Fruit fly (Drosophila melanogaster) S2 (cell line): ENCODE data around the gene Wnt6.
A peak's percentile ranks its signal among the peaks of the same experiment; 100 is the strongest.

Experiments
- CG8478 ChIP-seq: fragments of >200 bp; optimal IDR thresholded peaks from 2 replicates; lab custom pipeline; 2018
- CTCF ChIP-seq, 2 experiments: fragments of >200 bp; optimal IDR thresholded peaks; 2 replicates each; lab custom pipeline; 2018

The Wnt6 gene

DNA sequence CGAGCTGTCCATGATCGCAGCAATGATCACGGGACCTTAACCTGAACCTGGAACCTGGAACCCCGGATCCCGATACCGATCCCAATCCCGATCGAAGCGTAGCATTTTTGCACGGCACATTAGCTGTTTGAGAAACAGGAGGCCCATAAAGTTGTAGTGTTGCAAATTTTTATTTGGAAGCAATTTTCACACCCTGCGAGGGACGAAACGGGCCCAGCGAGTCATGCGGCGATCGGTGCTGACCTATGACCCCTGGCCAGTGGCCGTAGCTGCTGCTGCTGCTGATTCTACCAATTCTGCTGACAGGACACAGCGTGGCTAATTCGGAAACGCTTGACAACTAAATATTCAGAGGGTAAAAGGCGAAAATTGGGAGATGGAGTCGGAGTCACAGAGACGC, 29.2 kb upstream of the Wnt6 start:
- no peak for TF ChIP-seq CG8478 (lab: Kevin White, UChicago)
- no peak for TF ChIP-seq CTCF (optimal IDR thresholded peaks at IDR 0.05; lab: Kevin White, UChicago)

DNA sequence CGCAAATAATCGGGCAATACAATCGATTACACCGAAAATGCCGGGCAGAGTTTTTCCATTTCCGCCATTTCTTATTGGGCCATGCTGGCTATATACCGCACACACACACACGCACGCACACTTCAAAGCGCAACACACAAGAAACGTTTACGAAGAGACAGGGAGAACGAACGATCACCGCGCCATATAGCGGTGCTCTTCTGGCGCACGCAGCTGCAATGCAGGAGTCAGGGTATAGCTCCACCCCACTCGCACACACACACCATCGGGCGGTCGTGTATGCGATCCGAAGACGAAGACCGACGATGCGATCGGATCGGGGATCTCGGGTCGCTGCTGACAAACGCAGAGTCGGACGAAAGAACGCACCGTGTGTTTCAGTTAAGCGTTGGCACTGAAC, 26.7 kb upstream of the Wnt6 start, which contains the start of gene wg:
wg (plus strand) TSS at position 378 of the 400 bp plus-strand sequence.
- peak; percentile 51 to 76 for TF ChIP-seq CTCF (optimal IDR thresholded peaks at IDR 0.05; lab: Kevin White, UChicago)
- no peak for TF ChIP-seq CG8478 (lab: Kevin White, UChicago)

DNA sequence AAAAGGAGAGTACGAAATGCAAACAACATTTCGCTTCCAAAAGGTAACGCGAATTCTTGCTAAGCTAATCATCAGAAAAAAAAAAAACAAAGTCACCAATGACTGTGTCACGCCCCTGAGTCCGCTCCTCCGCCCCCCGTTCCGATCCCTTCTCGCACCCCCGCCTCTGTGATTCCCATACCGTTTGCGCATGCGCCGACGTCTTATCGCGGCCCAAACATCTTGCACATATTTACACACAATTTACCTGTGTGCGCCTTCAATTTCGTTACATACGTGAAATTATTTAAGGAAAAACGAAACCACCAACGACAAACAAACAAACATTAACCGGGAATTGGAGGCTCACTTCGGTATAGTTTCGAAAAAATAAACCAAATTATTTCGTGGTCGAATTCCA, 22.0 kb upstream of the Wnt6 start:
- TF ChIP-seq CG8478 (lab: Kevin White, UChicago) (no peak), CTCF (optimal IDR thresholded peaks at IDR 0.05; lab: Kevin White, UChicago) (no peak)

DNA sequence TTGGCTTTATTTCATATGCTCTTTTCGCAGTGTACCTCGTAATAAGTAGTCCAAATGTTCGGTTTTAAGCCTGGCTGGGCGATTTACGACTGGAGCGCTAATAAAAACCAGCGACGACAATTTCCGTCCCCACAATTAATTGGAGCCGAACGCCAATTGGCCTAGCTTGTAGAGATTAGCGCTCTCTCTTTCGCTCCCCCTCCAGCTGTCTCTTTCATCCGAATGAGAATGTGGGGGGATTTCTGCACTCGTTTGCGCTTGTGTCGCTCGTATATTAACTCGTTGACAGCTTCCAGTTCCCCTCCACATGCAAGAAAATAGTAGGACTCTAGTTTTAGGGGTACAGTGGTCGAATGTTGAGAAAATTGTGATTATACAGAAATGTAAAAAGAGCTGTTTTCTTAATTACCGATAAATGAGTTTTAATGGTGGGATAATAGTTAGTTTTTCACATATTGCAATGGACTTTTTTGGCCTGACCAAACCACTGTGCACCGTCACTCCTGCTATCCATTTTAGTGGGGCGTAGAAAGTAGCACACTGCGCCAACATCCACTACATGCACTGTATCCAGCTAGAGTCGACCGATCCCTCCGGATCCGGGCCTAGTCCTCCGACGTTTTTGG, 20.2 kb upstream of the Wnt6 start:
- TF ChIP-seq CTCF (optimal IDR thresholded peaks at IDR 0.05; lab: Kevin White, UChicago) (no peak), CG8478 (lab: Kevin White, UChicago) (no peak)

DNA sequence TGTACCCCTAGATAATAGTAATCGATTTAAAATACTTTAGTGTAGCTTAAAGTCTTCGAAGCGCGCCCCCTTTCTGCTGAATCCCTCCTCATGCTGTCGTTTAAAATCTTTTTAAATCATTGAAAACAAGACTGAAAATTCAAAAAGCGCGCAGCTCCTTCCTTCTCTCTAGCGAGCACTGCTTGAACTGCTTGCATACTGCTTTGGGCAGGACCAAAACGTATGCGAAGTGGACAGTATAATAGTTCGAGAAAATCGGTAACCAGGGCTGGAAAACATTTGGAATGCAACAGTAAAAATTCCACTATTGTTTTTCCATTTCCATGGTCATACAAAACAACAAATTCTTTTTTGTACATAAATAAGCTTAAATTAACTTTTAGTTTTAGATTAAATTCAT, 18.0 kb upstream of the Wnt6 start:
- no peak for TF ChIP-seq CG8478 (lab: Kevin White, UChicago)
- TF ChIP-seq CTCF (optimal IDR thresholded peaks at IDR 0.05; lab: Kevin White, UChicago), result peak in 1 of 2 experiments; percentile 52

DNA sequence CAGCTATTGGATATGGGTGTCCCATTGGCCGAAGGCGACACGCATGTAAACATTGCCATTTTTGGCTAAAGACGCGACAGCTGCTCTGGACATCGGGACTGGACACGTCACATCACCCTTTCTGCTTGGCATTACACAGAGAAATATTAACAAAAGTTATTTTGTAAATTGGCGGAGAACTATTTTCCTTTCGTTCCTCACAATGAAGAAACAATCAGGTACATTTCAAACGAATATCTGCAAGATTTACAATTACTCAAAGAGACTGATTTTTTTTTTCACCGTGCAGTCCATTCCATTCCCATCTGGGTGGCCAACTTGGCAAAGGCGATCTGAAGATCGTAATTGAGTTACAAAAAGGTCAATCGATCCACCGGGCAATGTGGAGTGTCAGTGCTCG, 14.2 kb upstream of the Wnt6 start:
- no peak for TF ChIP-seq CTCF (optimal IDR thresholded peaks at IDR 0.05; lab: Kevin White, UChicago)
- no peak for TF ChIP-seq CG8478 (lab: Kevin White, UChicago)

DNA sequence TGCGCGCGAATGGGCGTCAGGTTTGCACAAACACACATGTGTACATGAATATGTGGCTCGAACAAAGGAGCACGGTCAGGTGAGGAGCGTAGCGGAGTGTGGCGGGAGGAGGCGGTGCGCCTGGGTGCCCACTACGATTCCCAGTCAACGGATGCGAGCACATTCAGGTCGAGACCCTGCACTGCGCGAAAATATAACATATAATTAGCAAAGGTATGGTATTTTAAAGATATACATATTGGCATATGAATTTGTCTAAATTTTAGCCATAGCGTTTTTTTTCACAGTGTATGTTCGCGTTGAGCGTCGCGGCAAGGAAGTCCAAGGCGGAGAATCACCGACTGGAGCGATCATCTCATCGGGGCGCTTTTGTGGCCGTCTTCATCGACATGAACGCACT, 13.6 kb upstream of the Wnt6 start:
- TF ChIP-seq CG8478 (lab: Kevin White, UChicago) (no peak), CTCF (optimal IDR thresholded peaks at IDR 0.05; lab: Kevin White, UChicago) (no peak)

DNA sequence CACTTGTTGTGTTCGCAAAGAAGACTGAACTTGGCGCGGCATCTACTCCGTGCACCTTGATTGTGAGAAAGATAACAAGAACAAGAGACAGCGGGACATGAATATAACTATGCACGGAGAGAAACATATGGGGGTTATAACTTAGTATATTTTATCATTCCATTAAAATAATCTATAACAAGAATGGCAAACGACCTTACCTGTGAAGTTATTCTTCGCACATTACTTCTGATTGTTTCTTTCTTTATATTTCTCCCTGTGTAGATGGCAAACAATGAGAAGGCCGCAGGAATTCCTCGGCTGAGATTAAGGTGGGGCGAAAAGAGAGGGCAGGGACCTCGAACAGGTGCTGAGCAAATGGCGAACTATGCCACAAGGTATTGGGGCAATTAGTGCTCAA, 12.4 kb upstream of the Wnt6 start:
- no peak for TF ChIP-seq CG8478 (lab: Kevin White, UChicago)
- no peak for TF ChIP-seq CTCF (optimal IDR thresholded peaks at IDR 0.05; lab: Kevin White, UChicago)

DNA sequence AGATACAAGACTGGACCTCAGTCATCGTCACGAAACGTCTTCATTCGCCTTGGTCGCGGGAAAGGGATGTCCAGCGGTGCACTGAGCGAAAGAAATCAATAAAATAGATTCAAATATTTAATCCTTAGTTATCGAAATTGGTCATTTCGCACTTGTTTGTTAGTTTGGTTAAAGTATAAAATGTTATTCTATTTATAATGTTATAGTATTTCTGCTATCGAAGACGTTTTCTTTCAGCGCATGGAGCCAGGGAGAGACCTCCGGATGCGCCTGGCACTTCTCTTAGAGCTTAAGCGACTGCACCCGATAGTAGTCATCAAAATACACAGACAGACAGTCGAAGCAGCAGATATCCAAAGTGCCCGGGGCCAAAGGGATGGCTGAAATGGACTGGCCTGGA, 10.5 kb upstream of the Wnt6 start:
- TF ChIP-seq CG8478 (lab: Kevin White, UChicago), result no peak
- no peak for TF ChIP-seq CTCF (optimal IDR thresholded peaks at IDR 0.05; lab: Kevin White, UChicago)

DNA sequence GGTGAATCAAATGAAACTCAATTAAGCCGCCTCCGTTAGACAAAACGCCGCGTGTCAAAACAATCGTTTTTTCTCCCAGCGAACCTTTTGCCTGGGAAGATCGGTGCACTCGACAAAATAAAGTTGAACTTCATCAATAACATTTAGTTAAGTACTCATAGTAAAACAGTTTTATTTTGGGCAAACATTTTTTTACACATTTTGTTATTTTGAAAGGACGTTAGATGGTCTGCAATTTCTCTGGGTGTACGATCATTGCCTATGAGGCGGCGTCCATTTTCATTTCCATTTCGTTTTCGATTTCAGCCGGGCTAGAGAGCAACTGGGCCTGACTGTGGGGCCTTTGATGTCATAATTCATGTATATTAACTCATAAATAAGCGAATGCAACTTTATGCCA, 7.1 kb upstream of the Wnt6 start:
- TF ChIP-seq CTCF (optimal IDR thresholded peaks at IDR 0.05; lab: Kevin White, UChicago) (no peak), CG8478 (lab: Kevin White, UChicago) (no peak)

DNA sequence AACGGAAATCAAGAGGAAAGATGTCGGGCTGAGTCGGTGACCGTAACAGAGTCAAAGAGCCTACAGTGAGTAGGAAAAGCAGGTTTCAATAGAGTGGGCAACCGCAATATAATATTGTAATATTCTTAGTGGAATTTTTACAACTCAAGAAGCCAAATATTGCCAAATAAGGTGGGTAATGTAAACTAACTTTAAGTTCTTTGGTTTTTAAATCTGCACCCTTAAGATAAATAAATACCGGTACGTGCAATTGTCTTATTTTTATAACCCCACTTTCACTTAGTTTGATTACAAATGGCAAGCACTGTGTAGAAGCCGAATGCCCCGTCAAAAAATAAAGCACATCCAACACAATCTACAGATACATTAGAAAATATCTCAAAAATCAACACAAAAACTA, 734 bp upstream of the Wnt6 start:
- no peak for TF ChIP-seq CTCF (optimal IDR thresholded peaks at IDR 0.05; lab: Kevin White, UChicago)
- no peak for TF ChIP-seq CG8478 (lab: Kevin White, UChicago)

DNA sequence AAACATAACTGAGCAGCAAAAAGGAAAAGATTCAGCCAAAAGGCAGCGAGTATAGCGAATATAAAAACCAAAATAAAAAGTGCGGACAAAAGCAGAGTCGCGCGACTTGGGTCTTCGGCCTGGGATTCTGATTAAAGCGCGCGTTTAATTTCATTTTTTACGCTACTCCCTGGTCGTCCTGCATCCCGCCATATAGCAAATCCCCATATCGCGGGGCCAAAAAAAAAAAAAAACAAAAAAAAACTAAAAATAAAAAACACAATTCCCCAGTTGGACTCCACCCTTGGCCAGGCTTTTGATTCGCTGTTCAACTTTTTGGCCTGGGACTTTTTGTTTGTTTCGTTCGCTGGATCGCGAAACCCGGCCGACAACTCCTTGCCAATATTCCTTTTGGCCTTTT, 669 bp downstream of the Wnt6 start:
- TF ChIP-seq CTCF (optimal IDR thresholded peaks at IDR 0.05; lab: Kevin White, UChicago) (no peak), CG8478 (lab: Kevin White, UChicago) (no peak)

DNA sequence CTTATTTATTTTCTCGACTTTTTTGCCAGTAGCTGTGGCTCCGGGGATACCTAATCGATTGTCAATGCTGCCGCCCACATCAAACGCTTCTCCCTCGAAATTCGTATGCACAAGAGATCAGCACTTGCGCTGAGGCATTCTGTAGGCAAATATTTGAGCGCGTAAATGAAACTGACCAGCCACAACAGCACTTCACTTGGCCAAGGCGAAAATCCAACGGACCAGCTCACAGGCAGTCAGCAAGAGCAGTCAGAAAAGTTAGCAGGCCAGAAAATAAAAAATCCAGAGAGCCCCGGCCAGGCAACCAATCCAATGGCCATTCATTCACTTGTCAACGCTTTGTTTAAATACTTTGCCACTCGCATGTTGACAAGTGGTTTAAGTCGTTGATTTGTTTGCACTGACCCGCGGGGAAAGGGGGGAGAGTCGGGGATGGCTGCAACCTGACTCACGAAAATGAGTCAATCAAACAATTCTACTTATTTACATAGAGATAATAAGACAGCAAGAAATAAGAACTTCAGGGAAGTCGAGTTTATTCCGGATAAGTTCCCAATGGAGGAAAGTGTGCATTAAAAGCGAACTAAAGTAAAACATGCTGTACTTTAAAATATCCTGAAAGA, 6.0 kb downstream of the Wnt6 start:
- no peak for TF ChIP-seq CG8478 (lab: Kevin White, UChicago)

DNA sequence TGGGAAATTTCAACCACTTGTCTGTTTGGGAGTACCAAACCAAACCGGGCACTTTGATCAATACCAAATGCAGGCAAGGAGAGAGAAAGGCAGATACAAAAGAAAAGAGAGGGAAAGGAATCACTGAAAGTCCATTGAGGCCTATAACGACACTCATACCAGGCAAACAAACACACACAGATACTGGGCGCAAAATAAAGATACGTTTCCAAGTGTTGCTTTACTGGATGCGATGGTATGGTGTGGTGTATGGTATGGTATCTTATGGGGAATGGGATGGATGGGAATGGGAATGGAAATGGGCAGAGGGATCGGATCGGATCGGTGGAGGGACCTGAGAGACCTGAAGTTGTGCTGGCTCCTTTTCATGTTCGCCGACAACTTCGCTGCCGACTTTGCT, 6.6 kb downstream of the Wnt6 start:
- TF ChIP-seq CTCF (optimal IDR thresholded peaks at IDR 0.05; lab: Kevin White, UChicago) (no peak), CG8478 (lab: Kevin White, UChicago) (no peak)

DNA sequence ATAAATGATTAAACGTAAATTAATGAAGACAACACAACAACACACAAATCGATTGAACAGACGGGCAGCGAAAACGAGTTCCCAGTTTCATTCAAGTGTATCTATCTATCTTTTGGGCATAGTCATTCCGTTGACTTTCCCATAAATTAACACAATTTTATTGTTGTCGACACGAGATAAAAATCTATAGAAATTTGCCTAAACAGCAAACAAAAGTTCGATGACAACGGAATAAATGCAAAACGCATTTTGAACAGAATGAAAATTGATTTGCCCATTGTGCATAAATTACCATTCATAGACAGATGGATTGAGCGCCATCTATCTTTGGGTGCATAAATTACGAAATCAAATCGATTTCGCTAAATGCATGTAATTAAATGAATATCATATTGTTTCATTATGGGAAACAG, 19.3 kb downstream of the Wnt6 start:
- peak; percentile 69 to 74 for TF ChIP-seq CTCF (optimal IDR thresholded peaks at IDR 0.05; lab: Kevin White, UChicago)
- TF ChIP-seq CG8478 (lab: Kevin White, UChicago), result no peak

DNA sequence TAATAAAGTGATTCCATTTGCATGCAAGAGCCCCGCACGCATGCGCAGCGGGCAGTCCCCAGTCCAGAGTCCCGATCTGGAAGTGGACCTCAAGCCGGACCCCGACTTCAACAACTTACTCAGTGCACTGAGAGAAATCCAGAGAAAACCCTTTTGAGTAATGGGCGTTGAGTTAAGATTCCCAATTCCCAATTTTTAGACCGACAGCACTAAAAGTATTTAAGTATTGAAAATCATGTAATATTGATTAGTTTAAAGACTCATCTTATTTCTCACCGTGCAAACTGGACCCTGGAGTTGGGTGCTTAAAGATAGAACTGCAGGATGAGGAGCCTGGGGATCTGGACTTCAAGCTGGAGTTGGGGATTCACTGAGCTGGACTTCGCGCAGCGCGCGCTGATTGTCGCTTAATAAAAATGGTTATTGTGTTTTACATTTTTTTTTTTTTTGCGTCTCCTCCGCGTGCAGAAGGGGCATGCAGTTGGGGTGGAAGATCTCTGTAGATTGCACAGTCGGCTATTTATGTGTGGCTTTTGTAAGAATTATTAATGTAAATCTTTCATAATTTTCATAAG, 24.6 kb downstream of the Wnt6 start:
- TF ChIP-seq CG8478 (lab: Kevin White, UChicago) (no peak), CTCF (optimal IDR thresholded peaks at IDR 0.05; lab: Kevin White, UChicago) (no peak)
